Worm (Caenorhabditis elegans) whole organism, young adult: ENCODE measurements around the gene C04E6.8.

Experiments used
- B0019.2 ChIP-seq: fragments of 200-800 bp; sonication (Bioruptor generic); conservative IDR thresholded peaks from 2 replicates; pipeline ENCODE4 v1.3.6; 2022; ENCODE audit warnings: missing genetic modification reagents, missing genetic modification characterization, missing compliant biosample characterization
- B0035.1 ChIP-seq: sonication (generic microtip); optimal IDR thresholded peaks from 2 replicates; lab custom pipeline; 2016; ENCODE audit warnings: missing genetic modification characterization, mild to moderate bottlenecking, missing compliant biosample characterization, missing genotype, missing genetic modification reagents
- B0261.1 ChIP-seq: sonication (generic microtip); optimal IDR thresholded peaks from 2 replicates; lab custom pipeline; 2016; ENCODE audit warnings: mild to moderate bottlenecking, missing genetic modification characterization, moderate library complexity, missing compliant biosample characterization
- B0336.3 ChIP-seq: fragments of 200-800 bp; sonication (Bioruptor generic); IDR thresholded peaks from 2 replicates; pipeline ENCODE4 v1.3.6; 2022; ENCODE audit warnings: missing genetic modification characterization, missing compliant biosample characterization
- D2030.7 ChIP-seq: fragments of 200-800 bp; sonication (Bioruptor generic); IDR thresholded peaks from 2 replicates; pipeline ENCODE4 v1.3.6; 2022; ENCODE audit warnings: missing genetic modification reagents, missing genetic modification characterization, missing compliant biosample characterization
- F10E7.11 ChIP-seq: sonication (generic microtip); optimal IDR thresholded peaks from 2 replicates; lab custom pipeline; 2017; ENCODE audit warnings: mild to moderate bottlenecking, missing genetic modification characterization, moderate library complexity, missing compliant biosample characterization
- F22D6.2 ChIP-seq: sonication (generic microtip); optimal IDR thresholded peaks from 2 replicates; lab custom pipeline; 2016; ENCODE audit warnings: mild to moderate bottlenecking, missing genetic modification characterization, missing compliant biosample characterization
- F37B4.10 ChIP-seq: fragments of 200-800 bp; sonication (Bioruptor generic); IDR thresholded peaks from 2 replicates; pipeline ENCODE4 v1.3.6; 2022; ENCODE audit warnings: missing genetic modification characterization, missing compliant biosample characterization
- F57C9.4 ChIP-seq: sonication (generic microtip); optimal IDR thresholded peaks from 2 replicates; lab custom pipeline; 2017; ENCODE audit warnings: mild to moderate bottlenecking, missing genetic modification characterization, missing compliant biosample characterization
- Y53G8AR.9 ChIP-seq: fragments of 200-800 bp; sonication (Bioruptor generic); conservative IDR thresholded peaks from 2 replicates; pipeline ENCODE4 v1.3.6; 2022; ENCODE audit warnings: missing genetic modification reagents, missing genetic modification characterization, missing compliant biosample characterization
- Y95B8A.8 ChIP-seq: fragments of 200-800 bp; sonication (Bioruptor generic); IDR thresholded peaks from 2 replicates; pipeline ENCODE4 v1.3.6; 2022; ENCODE audit warnings: missing genetic modification reagents, missing genetic modification characterization, missing compliant biosample characterization
- attf-6 ChIP-seq: fragments of 200-800 bp; sonication (Bioruptor generic); IDR thresholded peaks from 2 replicates; pipeline ENCODE4 v1.3.6; 2022; ENCODE audit warnings: missing genetic modification reagents, missing genetic modification characterization, missing compliant biosample characterization
- bed-1 ChIP-seq: fragments of 200-800 bp; sonication (Bioruptor generic); IDR thresholded peaks from 2 replicates; pipeline ENCODE4 v1.3.6; 2022; ENCODE audit warnings: missing genetic modification reagents, missing genetic modification characterization, missing compliant biosample characterization
- ccch-3 ChIP-seq: fragments of 200-800 bp; sonication (Bioruptor generic); optimal IDR thresholded peaks from 2 replicates; lab custom pipeline; 2018; ENCODE audit warnings: mild to moderate bottlenecking, missing genetic modification characterization, missing compliant biosample characterization
- cebp-1 ChIP-seq, 2 experiments: fragments of 200-800 bp in 1 of 2; sonication (Bioruptor generic) in 1 of 2; sonication (generic microtip) in 1 of 2; IDR thresholded peaks in 1 of 2; optimal IDR thresholded peaks in 1 of 2; 2 replicates each; pipeline versions ENCODE4 v1.3.6 to Lab custom; 2017 to 2022; ENCODE audit warnings: missing compliant biosample characterization in 2 of 2, missing genetic modification characterization in 2 of 2, mild to moderate bottlenecking in 1 of 2, missing genetic modification reagents in 1 of 2, moderate library complexity in 1 of 2
- cebp-2 ChIP-seq: fragments of 200-800 bp; sonication (Bioruptor generic); IDR thresholded peaks from 2 replicates; pipeline ENCODE4 v1.3.6; 2022; ENCODE audit warnings: missing genetic modification characterization, missing compliant biosample characterization
- die-1 ChIP-seq: sonication (generic microtip); optimal IDR thresholded peaks from 2 replicates; lab custom pipeline; 2016; ENCODE audit warnings: missing genotype, mild to moderate bottlenecking, missing genetic modification characterization, missing compliant biosample characterization
- dpl-1 ChIP-seq: fragments of 150-350 bp; optimal IDR thresholded peaks from 2 replicates; lab custom pipeline; 2014; ENCODE audit warnings: missing biosample characterization, missing genetic modification reagents, missing genetic modification characterization
- ekl-4 ChIP-seq: fragments of 200-800 bp; sonication (Bioruptor generic); IDR thresholded peaks from 2 replicates; pipeline ENCODE4 v1.3.6; 2022; ENCODE audit warnings: missing genetic modification reagents, missing genetic modification characterization, missing compliant biosample characterization
- gei-17 ChIP-seq: fragments of 200-800 bp; sonication (Bioruptor generic); optimal IDR thresholded peaks from 2 replicates; lab custom pipeline; 2018; ENCODE audit warnings: mild to moderate bottlenecking, missing genetic modification characterization, missing compliant biosample characterization
- hmg-1.2 ChIP-seq: fragments of 200-800 bp; sonication (Bioruptor generic); IDR thresholded peaks from 2 replicates; pipeline ENCODE4 v1.3.6; 2022; ENCODE audit warnings: missing genetic modification reagents, missing genetic modification characterization, missing compliant biosample characterization
- hmg-20 ChIP-seq: fragments of 200-800 bp; sonication (Bioruptor generic); IDR thresholded peaks from 2 replicates; pipeline ENCODE4 v1.3.6; 2022; ENCODE audit warnings: missing genetic modification reagents, missing genetic modification characterization, missing compliant biosample characterization
- hsf-1 ChIP-seq: fragments of 200-800 bp; sonication (Bioruptor generic); IDR thresholded peaks from 2 replicates; pipeline ENCODE4 v1.3.6; 2022; ENCODE audit warnings: missing genetic modification reagents, missing genetic modification characterization, missing compliant biosample characterization
- lin-40 ChIP-seq: sonication (generic microtip); optimal IDR thresholded peaks from 2 replicates; lab custom pipeline; 2016; ENCODE audit warnings: missing genetic modification characterization, mild to moderate bottlenecking, missing compliant biosample characterization, missing genotype, missing genetic modification reagents
- madf-10 ChIP-seq: sonication (generic microtip); optimal IDR thresholded peaks from 2 replicates; lab custom pipeline; 2016; ENCODE audit warnings: mild to moderate bottlenecking, missing genetic modification characterization, missing compliant biosample characterization
- mel-28 ChIP-seq: sonication (generic microtip); optimal IDR thresholded peaks from 2 replicates; lab custom pipeline; 2016; ENCODE audit warnings: borderline replicate concordance, mild to moderate bottlenecking, missing genetic modification characterization, missing compliant biosample characterization
- mxl-1 ChIP-seq: sonication (generic microtip); optimal IDR thresholded peaks from 2 replicates; lab custom pipeline; 2016; ENCODE audit warnings: missing genetic modification characterization, missing compliant biosample characterization
- nhr-120 ChIP-seq: fragments of 200-800 bp; sonication (Bioruptor generic); IDR thresholded peaks from 2 replicates; pipeline ENCODE4 v1.3.6; 2022; ENCODE audit warnings: missing genetic modification characterization, missing compliant biosample characterization
- nhr-27 ChIP-seq: fragments of 200-800 bp; sonication (Bioruptor generic); optimal IDR thresholded peaks from 2 replicates; lab custom pipeline; 2018; ENCODE audit warnings: mild to moderate bottlenecking, missing genetic modification characterization, moderate library complexity, missing compliant biosample characterization
- nhr-90 ChIP-seq: sonication (generic microtip); optimal IDR thresholded peaks from 2 replicates; lab custom pipeline; 2016; ENCODE audit warnings: missing genotype, mild to moderate bottlenecking, missing genetic modification characterization, missing compliant biosample characterization
- somi-1 ChIP-seq: fragments of 200-800 bp; sonication (Bioruptor generic); optimal IDR thresholded peaks from 2 replicates; lab custom pipeline; 2018; ENCODE audit warnings: mild to moderate bottlenecking, missing genetic modification characterization, missing compliant biosample characterization
- xnd-1 ChIP-seq: sonication (generic microtip); optimal IDR thresholded peaks from 2 replicates; lab custom pipeline; 2016; ENCODE audit warnings: missing genotype, missing genetic modification reagents, missing genetic modification characterization, missing compliant biosample characterization
- ztf-25 ChIP-seq: fragments of 200-800 bp; sonication (Bioruptor generic); IDR thresholded peaks from 2 replicates; pipeline ENCODE4 v1.3.6; 2022; ENCODE audit warnings: missing genetic modification reagents, missing genetic modification characterization, missing compliant biosample characterization
- ztf-28 ChIP-seq: fragments of 200-800 bp; sonication (Bioruptor generic); IDR thresholded peaks from 2 replicates; pipeline ENCODE4 v1.3.6; 2022; ENCODE audit warnings: missing genetic modification reagents, missing genetic modification characterization, missing compliant biosample characterization

The C04E6.8 gene

DNA sequence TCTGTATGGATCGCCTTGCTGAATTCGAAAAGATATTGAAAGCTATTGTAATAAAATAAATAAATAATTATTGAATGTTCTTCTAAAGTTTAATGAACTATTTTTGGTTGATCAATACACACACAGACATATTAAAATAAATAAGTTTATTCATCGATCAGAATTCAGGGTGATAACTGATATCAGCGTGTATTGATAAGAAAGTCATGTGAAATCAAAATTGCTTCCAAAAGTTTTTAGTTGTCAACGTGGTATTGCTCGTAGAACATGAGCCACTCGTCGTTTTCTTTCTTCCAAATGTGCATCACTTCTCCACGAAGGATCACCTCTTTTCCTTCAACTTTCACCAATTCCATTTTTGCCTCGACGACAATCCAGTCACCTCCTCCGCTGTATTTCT is 1.2 kb downstream of the C04E6.8 start:
- TF ChIP-seq Y95B8A.8 (GFP tag; lab: Robert Waterston, UW) (no peak), mxl-1 (tag; lab: Kevin White, UChicago) (no peak), lin-40 (tag; lab: Kevin White, UChicago) (no peak), gei-17 (GFP tag; lab: Kevin White, UChicago) (no peak)
- TF ChIP-seq, all 124 proteins: peak for 0

ce11 chrV:5880064-5880463 is 3.6 kb downstream of the C04E6.8 start, which contains the start of gene C02G6.3:
Gene C02G6.3 (plus strand): TSS chrV:5880364.
- TF ChIP-seq somi-1 (GFP tag; lab: Kevin White, UChicago) (no peak), nhr-90 (tag; lab: Kevin White, UChicago) (no peak), hmg-1.2 (GFP tag; lab: Robert Waterston, UW) (no peak), F10E7.11 (tag; lab: Kevin White, UChicago) (no peak), nhr-120 (GFP tag; lab: Robert Waterston, UW) (no peak), F22D6.2 (tag; lab: Kevin White, UChicago) (no peak), die-1 (tag; lab: Kevin White, UChicago) (no peak)

- TF ChIP-seq nhr-27 (no peak), B0336.3 (GFP tag; lab: Robert Waterston, UW) (no peak), xnd-1 (tag; lab: Kevin White, UChicago) (no peak), Y53G8AR.9 (GFP tag; lab: Robert Waterston, UW) (no peak), ccch-3 (GFP tag; lab: Kevin White, UChicago) (no peak), bed-1 (no peak), hsf-1 (GFP tag; lab: Robert Waterston, UW) (no peak), ztf-28 (GFP tag; lab: Robert Waterston, UW) (no peak), B0035.1 (tag; lab: Kevin White, UChicago) (no peak), attf-6 (GFP tag; lab: Robert Waterston, UW) (no peak)
Observed at ce11 chrV:5876966-5877365, 6.7 kb downstream of the C04E6.8 start.

DNA sequence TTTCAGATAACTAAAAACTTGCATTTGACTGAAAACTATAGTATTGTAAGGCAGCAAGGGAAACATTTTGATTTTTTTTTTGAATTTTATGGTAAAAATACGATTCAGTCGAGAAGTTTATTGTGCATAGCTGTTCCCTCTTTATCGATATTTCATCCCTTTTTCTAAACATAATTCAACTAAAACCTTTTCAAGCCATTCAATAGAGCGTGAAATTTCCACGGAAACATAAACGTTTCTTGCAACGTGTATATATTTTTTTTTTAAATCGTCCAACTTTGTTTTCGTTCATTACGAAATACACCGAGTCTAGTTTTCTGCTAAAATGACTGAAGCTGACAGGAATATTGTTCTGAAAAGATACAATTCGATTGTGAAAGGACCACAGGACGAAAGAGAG is 11.9 kb downstream of the C04E6.8 start, which contains the start of gene C02G6.2:
C02G6.2 (plus strand) TSS at position 301 of the 400 bp plus-strand sequence.
- TF ChIP-seq cebp-2 (GFP tag; lab: Robert Waterston, UW) (no peak), dpl-1 (GFP tag; lab: Kevin White, UChicago) (no peak), hmg-20 (GFP tag; lab: Robert Waterston, UW) (no peak), B0261.1 (tag; lab: Kevin White, UChicago) (no peak), ztf-25 (GFP tag; lab: Robert Waterston, UW) (no peak), nhr-27 (no peak), madf-10 (tag; lab: Kevin White, UChicago) (no peak), B0019.2 (GFP tag; lab: Robert Waterston, UW) (no peak), xnd-1 (tag; lab: Kevin White, UChicago) (no peak), F57C9.4 (no peak), mel-28 (tag; lab: Kevin White, UChicago) (no peak), D2030.7 (no peak), F37B4.10 (no peak), ekl-4 (GFP tag; lab: Robert Waterston, UW) (no peak), cebp-1 (GFP tag; IDR thresholded peaks at IDR 0.05; lab: Robert Waterston, UW) (no peak), cebp-1 (tag; optimal IDR thresholded peaks at IDR 0.05; lab: Kevin White, UChicago) (no peak)
